Worm (Caenorhabditis elegans) whole organism, young adult: ENCODE data around the gene clec-121.

ENCODE experiments used
- F55B11.4 ChIP-seq: sonication (generic microtip); optimal IDR thresholded peaks from 2 replicates; lab custom pipeline; 2016; ENCODE audit warnings: missing compliant biosample characterization, missing genetic modification characterization, borderline replicate concordance; ENCODE audit not compliant: insufficient read depth
- Y56A3A.18 ChIP-seq: fragments of 200-800 bp; sonication (Bioruptor generic); IDR thresholded peaks from 2 replicates; pipeline ENCODE4 v1.3.6; 2022; ENCODE audit warnings: missing genetic modification reagents, missing genetic modification characterization, missing compliant biosample characterization
- cebp-2 ChIP-seq: fragments of 200-800 bp; sonication (Bioruptor generic); IDR thresholded peaks from 2 replicates; pipeline ENCODE4 v1.3.6; 2022; ENCODE audit warnings: missing genetic modification characterization, missing compliant biosample characterization
- ceh-40 ChIP-seq: fragments of 200-800 bp; sonication (Bioruptor generic); IDR thresholded peaks from 2 replicates; pipeline ENCODE4 v1.3.6; 2022; ENCODE audit warnings: missing genetic modification characterization, missing compliant biosample characterization
- ceh-79 ChIP-seq: sonication (generic microtip); optimal IDR thresholded peaks from 2 replicates; lab custom pipeline; 2017; ENCODE audit warnings: mild to moderate bottlenecking, missing genetic modification characterization, missing compliant biosample characterization
- mes-4 ChIP-seq: sonication (generic microtip); optimal IDR thresholded peaks from 2 replicates; lab custom pipeline; 2016; ENCODE audit warnings: missing genotype, missing genetic modification characterization, missing compliant biosample characterization
- nfya-1 ChIP-seq: sonication (generic microtip); optimal IDR thresholded peaks from 2 replicates; lab custom pipeline; 2017; ENCODE audit warnings: antibody characterized with exemption, missing compliant biosample characterization, missing genetic modification characterization, borderline replicate concordance; ENCODE audit not compliant: insufficient read depth
- pha-4 ChIP-seq: fragments of 150-350 bp; sonication (generic microtip); optimal IDR thresholded peaks from 2 replicates; lab custom pipeline; 2014; ENCODE audit warnings: missing biosample characterization, missing genetic modification reagents, missing genetic modification characterization

DNA sequence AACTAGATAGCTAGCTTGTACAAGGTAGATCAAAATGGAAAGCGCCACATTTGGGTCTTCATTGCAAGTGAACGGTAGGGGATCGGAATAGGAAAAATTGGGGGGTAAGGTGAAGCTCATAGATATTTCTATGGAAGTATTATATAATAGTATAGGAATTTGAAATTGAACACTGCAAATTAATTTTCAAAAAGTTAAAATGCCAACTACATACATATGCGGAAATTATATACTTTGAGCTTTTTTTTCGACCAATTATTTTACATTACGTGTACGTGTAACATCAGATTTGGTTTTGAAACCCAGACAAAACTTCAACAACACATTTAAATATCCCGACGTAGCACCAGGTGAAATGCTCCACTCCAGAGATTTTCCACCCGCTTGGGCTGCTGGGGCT lies 6.1 kb upstream of the clec-121 start, which contains the start of gene srg-23:
- TF ChIP-seq mes-4 (tag; lab: Kevin White, UChicago), result no peak
- no peak for TF ChIP-seq F55B11.4 (tag; lab: Kevin White, UChicago)
- no peak for TF ChIP-seq ceh-79
- TF ChIP-seq nfya-1 (tag; lab: Kevin White, UChicago), result no peak
- TF ChIP-seq ceh-40 (GFP tag; lab: Robert Waterston, UW), result no peak
- TF ChIP-seq pha-4 (tag; lab: Kevin White, UChicago), result no peak
- TF ChIP-seq cebp-2 (GFP tag; lab: Robert Waterston, UW), result no peak
- TF ChIP-seq Y56A3A.18 (GFP tag; lab: Robert Waterston, UW), result no peak
